Fruit fly (Drosophila melanogaster): Measurements from ENCODE around the gene Ldsdh1.

Ldsdh1 gene

DNA sequence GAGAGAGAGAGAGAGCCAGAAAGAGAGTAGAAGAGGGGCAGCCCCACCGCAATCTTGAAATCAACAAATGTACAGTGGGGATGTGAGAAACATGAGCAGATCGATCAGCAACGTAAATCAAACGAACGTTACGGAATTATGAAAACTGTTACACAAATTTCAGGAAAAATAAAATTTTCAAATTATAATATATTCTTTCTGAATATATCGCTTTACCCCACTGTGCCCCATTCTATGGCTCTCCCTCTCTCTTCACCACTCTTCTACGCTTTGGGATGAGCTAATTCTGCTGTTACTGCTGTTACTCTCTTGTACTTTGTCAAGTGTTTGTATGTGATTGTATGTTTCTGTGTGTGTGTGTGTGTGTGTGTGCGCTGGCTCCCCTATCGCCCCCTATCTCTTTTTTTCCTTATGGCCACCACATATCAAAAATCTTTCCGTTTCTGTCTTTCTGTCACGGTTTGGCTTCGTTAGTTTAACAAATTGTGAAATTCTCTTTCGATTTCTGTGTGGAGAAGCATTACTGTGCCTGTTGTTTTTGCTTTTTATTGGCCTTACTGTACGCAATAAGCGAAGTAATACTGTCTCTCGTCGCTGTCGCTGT, 9.7 kb upstream of the Ldsdh1 start:
- TF ChIP-seq D1 (tag; optimal IDR thresholded peaks at IDR 0.05) (peak; percentile 83), rn (GFP tag; IDR thresholded peaks at IDR 0.05) (peak; percentile 97), CG8159 (tag; optimal IDR thresholded peaks at IDR 0.05) (peak; percentile 94), CG12605 (GFP tag; IDR thresholded peaks at IDR 0.05) (peak; percentile 98), CG8301 (tag; optimal IDR thresholded peaks at IDR 0.05) (peak; percentile 96), CG9948 (tag; optimal IDR thresholded peaks at IDR 0.05) (peak; percentile 94), Pif1A (GFP tag; optimal IDR thresholded peaks at IDR 0.05) (peak; percentile 96), CG34367 (tag; optimal IDR thresholded peaks at IDR 0.05) (peak; percentile 95), gl (tag; optimal IDR thresholded peaks at IDR 0.05) (peak; percentile 86), CG4496 (GFP tag; IDR thresholded peaks at IDR 0.05) (peak; percentile 99), Pif1B (GFP tag; optimal IDR thresholded peaks at IDR 0.05) (peak; percentile 97), CG13204 (GFP tag; optimal IDR thresholded peaks at IDR 0.05) (peak; percentile 84), Snoo (tag; optimal IDR thresholded peaks at IDR 0.05) (peak; percentile 94), CG15710 (tag; optimal IDR thresholded peaks at IDR 0.05) (peak; percentile 92), CG14655 (GFP tag; optimal IDR thresholded peaks at IDR 0.05) (peak; percentile 97), fd96Ca (GFP tag; IDR thresholded peaks at IDR 0.05) (peak; percentile 99), EcR (GFP tag; optimal IDR thresholded peaks at IDR 0.05) (peak; percentile 28), CG32121 (GFP tag; IDR thresholded peaks at IDR 0.05) (peak; percentile 98), CG10348 (GFP tag; IDR thresholded peaks at IDR 0.05) (peak; percentile 91), Ets98B (GFP tag; IDR thresholded peaks at IDR 0.05) (peak; percentile 99), CG17806 (tag; optimal IDR thresholded peaks at IDR 0.05) (peak; percentile 95)

DNA sequence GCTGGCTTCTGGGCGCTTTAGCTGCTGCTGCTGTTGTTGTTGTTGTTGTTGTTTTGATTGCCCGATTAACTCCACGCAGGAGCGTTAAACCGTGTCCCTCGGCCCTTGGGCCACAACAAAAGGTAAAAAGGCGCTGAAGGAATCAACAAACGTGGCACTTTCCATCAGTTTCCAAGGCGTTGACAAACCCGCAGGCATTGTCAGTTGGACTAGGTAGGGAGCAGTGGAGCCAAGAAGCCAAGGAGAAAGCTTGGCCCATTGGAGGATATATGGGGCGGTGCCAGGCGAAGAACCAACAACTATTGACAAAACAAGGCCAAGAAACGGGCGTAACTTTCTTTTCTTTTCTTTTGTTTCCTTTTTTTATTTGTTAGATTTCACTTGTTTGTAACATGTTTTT, 5.7 kb upstream of the Ldsdh1 start, which contains the start of gene CG2256:
Gene CG2256 (minus strand): TSS at position 101 of the 400 bp plus-strand sequence.
- TF ChIP-seq D1 (tag; optimal IDR thresholded peaks at IDR 0.05) (no peak), CG9948 (tag; optimal IDR thresholded peaks at IDR 0.05) (no peak), Pif1A (GFP tag; optimal IDR thresholded peaks at IDR 0.05) (no peak), rn (GFP tag; IDR thresholded peaks at IDR 0.05) (no peak), Pif1B (GFP tag; optimal IDR thresholded peaks at IDR 0.05) (no peak), CG15710 (tag; optimal IDR thresholded peaks at IDR 0.05) (no peak), Ets98B (GFP tag; IDR thresholded peaks at IDR 0.05) (no peak), CG14655 (GFP tag; optimal IDR thresholded peaks at IDR 0.05) (no peak), CG32121 (GFP tag; IDR thresholded peaks at IDR 0.05) (no peak), CG4496 (GFP tag; IDR thresholded peaks at IDR 0.05) (no peak), CG8301 (tag; optimal IDR thresholded peaks at IDR 0.05) (no peak), CG12605 (GFP tag; IDR thresholded peaks at IDR 0.05) (no peak), CG8159 (tag; optimal IDR thresholded peaks at IDR 0.05) (no peak), gl (tag; optimal IDR thresholded peaks at IDR 0.05) (no peak), Snoo (tag; optimal IDR thresholded peaks at IDR 0.05) (no peak), CG10348 (GFP tag; IDR thresholded peaks at IDR 0.05) (no peak), CG13204 (GFP tag; optimal IDR thresholded peaks at IDR 0.05) (no peak)

DNA sequence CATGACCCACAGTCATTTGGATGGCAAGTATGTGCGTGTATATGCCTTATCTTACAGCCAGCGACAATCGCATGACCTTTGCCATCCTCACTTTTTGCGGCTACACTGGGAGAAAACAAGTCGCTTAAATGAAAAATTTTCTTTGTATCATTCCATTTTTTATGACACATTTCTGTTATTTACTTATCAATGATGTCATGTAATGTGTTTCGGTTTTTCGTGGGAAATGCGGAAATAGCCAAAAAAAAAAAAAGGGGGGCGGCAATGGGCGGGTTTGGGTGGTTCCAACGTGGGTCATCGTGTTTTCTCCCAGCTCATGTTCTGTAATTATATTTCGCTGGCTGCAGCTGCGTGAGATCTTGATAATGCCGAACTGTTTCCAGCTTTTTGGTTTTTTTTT, 1.2 kb downstream of the Ldsdh1 start:
- TF ChIP-seq EcR (GFP tag; optimal IDR thresholded peaks at IDR 0.05) (no peak), CG8159 (tag; optimal IDR thresholded peaks at IDR 0.05) (peak; percentile 4), Ets98B (GFP tag; IDR thresholded peaks at IDR 0.05) (no peak)

- TF ChIP-seq CG8301 (tag; optimal IDR thresholded peaks at IDR 0.05), result no peak
- TF ChIP-seq D1 (tag; optimal IDR thresholded peaks at IDR 0.05), result no peak
- no peak for TF ChIP-seq CG12605 (GFP tag; IDR thresholded peaks at IDR 0.05)
- TF ChIP-seq fd96Ca (GFP tag; IDR thresholded peaks at IDR 0.05), result no peak
- no peak for TF ChIP-seq CG10348 (GFP tag; IDR thresholded peaks at IDR 0.05)
- no peak for TF ChIP-seq Pif1B (GFP tag; optimal IDR thresholded peaks at IDR 0.05)
- no peak for TF ChIP-seq CG8159 (tag; optimal IDR thresholded peaks at IDR 0.05)
Measured at dm6 chrX:8075300-8075927, 6.0 kb downstream of the Ldsdh1 start, which contains the start of the genes Upf2 and CG1571. Upf2 (minus strand) TSS chrX:8075466. CG1571 (plus strand) TSS chrX:8075877.

dm6 chrX:8063223-8063674, 18.2 kb downstream of the Ldsdh1 start:
- TF ChIP-seq CG8301 (tag; optimal IDR thresholded peaks at IDR 0.05) (peak; percentile 40), CG10348 (GFP tag; IDR thresholded peaks at IDR 0.05) (no peak), Pif1B (GFP tag; optimal IDR thresholded peaks at IDR 0.05) (peak; percentile 58), CG32121 (GFP tag; IDR thresholded peaks at IDR 0.05) (peak; percentile 79), Ets98B (GFP tag; IDR thresholded peaks at IDR 0.05) (peak; percentile 77), D1 (tag; optimal IDR thresholded peaks at IDR 0.05) (no peak), CG17806 (tag; optimal IDR thresholded peaks at IDR 0.05) (peak; percentile 38), Snoo (tag; optimal IDR thresholded peaks at IDR 0.05) (peak; percentile 67), CG12605 (GFP tag; IDR thresholded peaks at IDR 0.05) (peak; percentile 79), CG9948 (tag; optimal IDR thresholded peaks at IDR 0.05) (peak; percentile 25), EcR (GFP tag; optimal IDR thresholded peaks at IDR 0.05) (no peak), Pif1A (GFP tag; optimal IDR thresholded peaks at IDR 0.05) (peak; percentile 84), CG14655 (GFP tag; optimal IDR thresholded peaks at IDR 0.05) (no peak), CG34367 (tag; optimal IDR thresholded peaks at IDR 0.05) (peak; percentile 50), rn (GFP tag; IDR thresholded peaks at IDR 0.05) (0 out of 2 replicates have a peak, but pooled peaks have one; percentile 10), CG13204 (GFP tag; optimal IDR thresholded peaks at IDR 0.05) (no peak), gl (tag; optimal IDR thresholded peaks at IDR 0.05) (peak; percentile 74), CG4496 (GFP tag; IDR thresholded peaks at IDR 0.05) (peak; percentile 88), CG15710 (tag; optimal IDR thresholded peaks at IDR 0.05) (peak; percentile 55), CG8159 (tag; optimal IDR thresholded peaks at IDR 0.05) (peak; percentile 51), fd96Ca (GFP tag; IDR thresholded peaks at IDR 0.05) (peak; percentile 52; the same call in 1 of the 3 replicates)

Data from whole organism, pupa.